Worm (Caenorhabditis elegans) whole organism, early embryonic: Measurements from ENCODE around the gene mrt-2.

ENCODE experiments used
- B0310.2 ChIP-seq: sonication (generic microtip); optimal IDR thresholded peaks from 2 replicates; lab custom pipeline; 2016; ENCODE audit warnings: mild to moderate bottlenecking, missing genetic modification characterization, missing compliant biosample characterization
- F13C5.2 ChIP-seq: sonication (generic microtip); optimal IDR thresholded peaks from 2 replicates; lab custom pipeline; 2017; ENCODE audit warnings: mild to moderate bottlenecking, missing genetic modification characterization, inconsistent platforms, missing compliant biosample characterization
- aly-1 ChIP-seq: sonication (generic microtip); optimal IDR thresholded peaks from 2 replicates; lab custom pipeline; 2016; ENCODE audit warnings: missing genetic modification characterization, missing compliant biosample characterization
- ama-1 ChIP-seq: fragments of 150-350 bp; optimal IDR thresholded peaks from 2 replicates; lab custom pipeline; 2014
- flt-1 ChIP-seq: fragments of 200-800 bp; sonication (Bioruptor generic); IDR thresholded peaks from 2 replicates; pipeline ENCODE4 v1.3.6; 2022; ENCODE audit warnings: missing genetic modification characterization, missing compliant biosample characterization
- hnd-1 ChIP-seq: sonication (generic microtip); optimal IDR thresholded peaks from 2 replicates; lab custom pipeline; 2016; ENCODE audit warnings: missing genetic modification characterization, missing compliant biosample characterization
- sea-1 ChIP-seq: fragments of 200-800 bp; sonication (Bioruptor generic); conservative IDR thresholded peaks from 2 replicates; pipeline ENCODE4 v1.3.6; 2022; ENCODE audit warnings: missing genetic modification characterization, missing compliant biosample characterization
- tbx-11 ChIP-seq: fragments of 200-800 bp; sonication (Bioruptor generic); IDR thresholded peaks from 2 replicates; pipeline ENCODE4 v1.3.6; 2022; ENCODE audit warnings: missing genetic modification characterization, missing compliant biosample characterization
- tbx-37 ChIP-seq: fragments of 200-800 bp; sonication (Bioruptor generic); conservative IDR thresholded peaks from 2 replicates; pipeline ENCODE4 v1.3.6; 2022; ENCODE audit warnings: missing genetic modification reagents, missing genetic modification characterization, missing compliant biosample characterization

ce11 chrIII:11705930-11706329, 40.6 kb upstream of the mrt-2 start:
- TF ChIP-seq aly-1 (tag; lab: Kevin White, UChicago), result no peak
- no peak for TF ChIP-seq sea-1 (GFP tag; lab: Robert Waterston, UW)
- no peak for TF ChIP-seq F13C5.2 (tag; lab: Kevin White, UChicago)
- TF ChIP-seq hnd-1 (tag; lab: Kevin White, UChicago), result no peak
- TF ChIP-seq B0310.2 (tag; lab: Kevin White, UChicago), result no peak
- no peak for TF ChIP-seq ama-1 (lab: Kevin White, UChicago)
- TF ChIP-seq tbx-11, result no peak
- TF ChIP-seq flt-1, result no peak
- TF ChIP-seq tbx-37 (GFP tag; lab: Robert Waterston, UW), result no peak
